Fruit fly (Drosophila melanogaster): ENCODE data around the gene smp-30.

smp-30 gene

dm6 chr3R:14780747-14781146, 29.7 kb upstream of the smp-30 start:
- TF ChIP-seq Hnf4 (GFP tag; optimal IDR thresholded peaks at IDR 0.05) (peak; percentile 2), Jra (GFP tag; optimal IDR thresholded peaks at IDR 0.05) (peak; percentile 28), h (GFP tag; optimal IDR thresholded peaks at IDR 0.05) (peak; percentile 11), rgr (GFP tag; optimal IDR thresholded peaks at IDR 0.05) (no peak)

DNA sequence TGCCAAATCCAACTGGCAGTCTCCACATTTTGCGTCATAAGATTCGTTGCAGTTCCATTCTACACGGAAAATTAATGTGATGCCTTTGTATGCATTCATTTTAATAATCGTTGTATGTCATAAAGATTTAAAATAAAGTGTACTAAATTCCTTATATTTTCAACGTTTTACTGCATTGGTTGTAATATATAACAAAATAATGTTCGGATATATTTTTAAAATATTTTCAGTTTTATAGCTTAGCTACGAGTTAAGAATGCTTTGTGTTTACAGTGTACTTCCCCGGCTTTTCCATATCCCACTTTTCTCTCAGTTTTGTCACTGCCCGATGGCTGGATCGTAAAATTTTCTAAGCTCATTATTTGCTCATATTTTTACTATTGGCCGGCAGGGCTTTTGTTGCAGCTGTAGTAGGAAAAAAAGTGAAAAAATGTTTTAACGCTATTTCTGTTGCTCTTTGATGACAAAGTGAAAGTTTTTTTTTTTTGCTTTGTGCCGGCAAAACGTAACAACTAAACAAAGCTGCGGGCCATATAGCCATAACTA, 28.8 kb upstream of the smp-30 start:
- TF ChIP-seq dsf (GFP tag; optimal IDR thresholded peaks at IDR 0.05; ENCODE audit: borderline replicate concordance) (no peak), foxo (GFP tag; optimal IDR thresholded peaks at IDR 0.05) (peak in 1 of 2 experiments; percentile 8), usp (GFP tag; optimal IDR thresholded peaks at IDR 0.05) (no peak), fru (GFP tag; optimal IDR thresholded peaks at IDR 0.05) (no peak), sage (GFP tag; optimal IDR thresholded peaks at IDR 0.05) (no peak), Hr83 (GFP tag; optimal IDR thresholded peaks at IDR 0.05; ENCODE audit: poor library complexity, severe bottlenecking) (no peak), ey (GFP tag; optimal IDR thresholded peaks at IDR 0.05) (no peak)

DNA sequence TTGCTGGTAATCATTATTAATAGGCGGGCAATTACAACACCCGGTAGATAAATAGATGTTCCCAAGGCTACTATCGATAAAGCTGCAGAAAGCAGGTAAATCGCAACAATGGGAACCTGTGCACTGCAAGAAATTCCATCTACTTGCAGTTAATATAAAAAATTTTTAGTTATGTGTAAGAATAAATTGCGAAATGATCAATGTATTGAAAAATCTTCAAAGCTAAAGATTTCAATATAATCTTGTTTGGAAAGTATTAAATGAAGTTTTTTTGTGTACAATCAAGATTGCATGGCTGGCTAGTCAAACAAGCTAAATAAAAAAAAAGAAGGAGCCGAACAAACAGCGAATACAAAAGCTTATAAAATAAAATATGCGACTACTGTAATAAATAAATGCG, 24.3 kb upstream of the smp-30 start:
- TF ChIP-seq rgr (GFP tag; optimal IDR thresholded peaks at IDR 0.05), result peak; percentile 18
- no peak for TF ChIP-seq Sp1 (GFP tag; optimal IDR thresholded peaks at IDR 0.05)
- peak; percentile 12 for TF ChIP-seq ey (GFP tag; optimal IDR thresholded peaks at IDR 0.05)
- peak; percentile 39 for TF ChIP-seq h (GFP tag; optimal IDR thresholded peaks at IDR 0.05)
- TF ChIP-seq foxo (GFP tag; optimal IDR thresholded peaks at IDR 0.05), result peak in 1 of 2 experiments; percentile 24
- no peak for TF ChIP-seq dmrt93B (GFP tag; optimal IDR thresholded peaks at IDR 0.05)
- peak; percentile 27 for TF ChIP-seq fru (GFP tag; optimal IDR thresholded peaks at IDR 0.05)
- TF ChIP-seq br (GFP tag; optimal IDR thresholded peaks at IDR 0.05), result peak; percentile 34
- no peak for TF ChIP-seq Hnf4 (GFP tag; optimal IDR thresholded peaks at IDR 0.05)
- TF ChIP-seq OdsH (GFP tag; optimal IDR thresholded peaks at IDR 0.05), result peak; percentile 11
- TF ChIP-seq lola (GFP tag; optimal IDR thresholded peaks at IDR 0.05), result no peak
- TF ChIP-seq HLH106 (tag; optimal IDR thresholded peaks at IDR 0.05), result peak; percentile 27

dm6 chr3R:14766439-14767025, 15.5 kb upstream of the smp-30 start:
- TF ChIP-seq Vsx2 (GFP tag; optimal IDR thresholded peaks at IDR 0.05; ENCODE audit: partially characterized antibody), result no peak
- TF ChIP-seq rgr (GFP tag; optimal IDR thresholded peaks at IDR 0.05), result no peak
- no peak for TF ChIP-seq usp (GFP tag; optimal IDR thresholded peaks at IDR 0.05)
- TF ChIP-seq pan (optimal IDR thresholded peaks at IDR 0.05), result no peak
- no peak for TF ChIP-seq Rel (GFP tag; optimal IDR thresholded peaks at IDR 0.05)
- no peak for TF ChIP-seq Rel (tag; optimal IDR thresholded peaks at IDR 0.05)
- no peak for TF ChIP-seq N (GFP tag; optimal IDR thresholded peaks at IDR 0.05)
- no peak for TF ChIP-seq lola (GFP tag; optimal IDR thresholded peaks at IDR 0.05)
- no peak for TF ChIP-seq Dif (GFP tag; optimal IDR thresholded peaks at IDR 0.05; ENCODE audit: partially characterized antibody)
- no peak for TF ChIP-seq Abd-B (GFP tag; optimal IDR thresholded peaks at IDR 0.05)

- TF ChIP-seq GATAd (GFP tag; optimal IDR thresholded peaks at IDR 0.05) (no peak), Mio (GFP tag; optimal IDR thresholded peaks at IDR 0.05) (no peak), N (GFP tag; optimal IDR thresholded peaks at IDR 0.05) (no peak), woc (GFP tag; optimal IDR thresholded peaks at IDR 0.05) (peak; percentile 80), jim (GFP tag; optimal IDR thresholded peaks at IDR 0.05) (no peak), Dif (GFP tag; optimal IDR thresholded peaks at IDR 0.05; ENCODE audit: partially characterized antibody) (no peak), Myc (optimal IDR thresholded peaks at IDR 0.05) (no peak), lola (GFP tag; optimal IDR thresholded peaks at IDR 0.05) (no peak), Hr78 (GFP tag; optimal IDR thresholded peaks at IDR 0.05) (no peak), ey (GFP tag; optimal IDR thresholded peaks at IDR 0.05) (peak; percentile 64), h (GFP tag; optimal IDR thresholded peaks at IDR 0.05) (peak; percentile 69), fru (GFP tag; optimal IDR thresholded peaks at IDR 0.05) (peak; percentile 87), Hr83 (GFP tag; optimal IDR thresholded peaks at IDR 0.05; ENCODE audit: poor library complexity, severe bottlenecking) (no peak), dmrt93B (GFP tag; optimal IDR thresholded peaks at IDR 0.05) (no peak), tai (GFP tag; optimal IDR thresholded peaks at IDR 0.05) (peak; percentile 2), CG32264 (GFP tag; optimal IDR thresholded peaks at IDR 0.05) (peak; percentile 49), Rel (GFP tag; optimal IDR thresholded peaks at IDR 0.05) (peak; percentile 33), Rel (tag; optimal IDR thresholded peaks at IDR 0.05) (no peak), br (GFP tag; optimal IDR thresholded peaks at IDR 0.05) (peak; percentile 41), foxo (GFP tag; optimal IDR thresholded peaks at IDR 0.05) (peak in 1 of 2 experiments; percentile 78), dl (GFP tag; optimal IDR thresholded peaks at IDR 0.05; ENCODE audit: insufficient read depth in 1 of 2, partially characterized antibody in 2 of 2) (no peak), OdsH (GFP tag; optimal IDR thresholded peaks at IDR 0.05) (peak; percentile 51), Dfd (GFP tag; optimal IDR thresholded peaks at IDR 0.05) (no peak), rgr (GFP tag; optimal IDR thresholded peaks at IDR 0.05) (peak; percentile 65), Vsx2 (GFP tag; optimal IDR thresholded peaks at IDR 0.05; ENCODE audit: partially characterized antibody) (no peak), brk (GFP tag; optimal IDR thresholded peaks at IDR 0.05) (no peak), psq (GFP tag; optimal IDR thresholded peaks at IDR 0.05) (peak; percentile 43), Jra (GFP tag; optimal IDR thresholded peaks at IDR 0.05) (peak; percentile 35), Abd-B (GFP tag; optimal IDR thresholded peaks at IDR 0.05) (no peak), Hnf4 (GFP tag; optimal IDR thresholded peaks at IDR 0.05) (peak; percentile 28), pan (optimal IDR thresholded peaks at IDR 0.05) (no peak), sv (GFP tag; optimal IDR thresholded peaks at IDR 0.05) (no peak), HLH106 (tag; optimal IDR thresholded peaks at IDR 0.05) (peak; percentile 56)
These were observed 14.4 kb upstream of the smp-30 start for dm6 chr3R:14765364-14765993.

All from whole organism, wandering third instar larva.